Worm (Caenorhabditis elegans) whole organism, late embryonic: ENCODE results near the gene cct-8.

ENCODE experiments used
- ama-1 ChIP-seq: fragments of 150-350 bp; optimal IDR thresholded peaks from 2 replicates; lab custom pipeline; 2014
- ceh-22 ChIP-seq: sonication (generic microtip); optimal IDR thresholded peaks from 2 replicates; lab custom pipeline; 2017; ENCODE audit warnings: missing biosample characterization, missing genetic modification characterization
- ceh-45 ChIP-seq: fragments of 200-800 bp; sonication (Bioruptor generic); IDR thresholded peaks from 2 replicates; pipeline ENCODE4 v1.3.6; 2022; ENCODE audit warnings: missing genetic modification reagents, missing genetic modification characterization, missing compliant biosample characterization
- nhr-11 ChIP-seq: fragments of 150-350 bp; optimal IDR thresholded peaks from 2 replicates; lab custom pipeline; 2014; ENCODE audit warnings: missing biosample characterization, missing genetic modification characterization

- TF ChIP-seq ama-1 (lab: Kevin White, UChicago), result no peak
- TF ChIP-seq ceh-45 (GFP tag; lab: Robert Waterston, UW), result no peak
- TF ChIP-seq ceh-22 (tag; lab: Kevin White, UChicago), result no peak
- no peak for TF ChIP-seq nhr-11 (tag; lab: Kevin White, UChicago)
Observed at ce11 chrIV:1118566-1118965, 24.8 kb upstream of the cct-8 start, which contains the start of gene srx-13.
